Fruit fly (Drosophila melanogaster) whole organism, prepupa: ENCODE measurements around the gene Atat.

Source experiments
- Blimp-1 ChIP-seq: fragments of 200-800 bp; sonication (Bioruptor generic); optimal IDR thresholded peaks from 3 replicates; lab custom pipeline; 2017; ENCODE audit warnings: missing biosample characterization, missing genetic modification characterization, mild to moderate bottlenecking, moderate library complexity, missing genetic modification reagents
- CG10631 ChIP-seq: fragments of 200-800 bp; sonication (Bioruptor generic); optimal IDR thresholded peaks from 2 replicates; lab custom pipeline; 2016; ENCODE audit warnings: missing biosample characterization, missing genetic modification characterization
- CG11294 ChIP-seq: fragments of 200-800 bp; sonication (Bioruptor generic); IDR thresholded peaks from 2 replicates; pipeline ENCODE4 v1.3.6; 2022; ENCODE audit warnings: missing biosample characterization, missing genetic modification characterization
- CG11902 ChIP-seq: fragments of 200-800 bp; sonication (Bioruptor generic); optimal IDR thresholded peaks from 3 replicates; lab custom pipeline; 2016; ENCODE audit warnings: missing biosample characterization, missing genetic modification characterization
- CG15336 ChIP-seq: fragments of 200-800 bp; sonication (Bioruptor generic); IDR thresholded peaks from 2 replicates; pipeline ENCODE4 v1.3.6; 2022; ENCODE audit warnings: missing biosample characterization, missing genetic modification characterization
- CG1621 ChIP-seq: fragments of 200-800 bp; sonication (Bioruptor generic); optimal IDR thresholded peaks from 3 replicates; lab custom pipeline; 2018; ENCODE audit warnings: missing biosample characterization, mild to moderate bottlenecking, missing genetic modification characterization
- CG16779 ChIP-seq: fragments of 200-800 bp; sonication (Bioruptor generic); optimal IDR thresholded peaks from 3 replicates; lab custom pipeline; 2017; ENCODE audit warnings: missing biosample characterization, mild to moderate bottlenecking, missing genetic modification characterization
- CG3032 ChIP-seq: fragments of 200-800 bp; optimal IDR thresholded peaks from 2 replicates; lab custom pipeline; 2019; ENCODE audit warnings: missing biosample characterization, mild to moderate bottlenecking, missing genetic modification characterization, moderate library complexity
- CG32006 ChIP-seq: fragments of 200-800 bp; sonication (Bioruptor generic); optimal IDR thresholded peaks from 3 replicates; lab custom pipeline; 2017; ENCODE audit warnings: missing biosample characterization, mild to moderate bottlenecking, missing genetic modification characterization
- CG34406 ChIP-seq: fragments of 200-800 bp; sonication (Bioruptor generic); optimal IDR thresholded peaks from 3 replicates; lab custom pipeline; 2016; ENCODE audit warnings: missing biosample characterization, missing genetic modification characterization
- CG4318 ChIP-seq: fragments of 200-800 bp; sonication (Bioruptor generic); optimal IDR thresholded peaks from 3 replicates; lab custom pipeline; 2017; ENCODE audit warnings: missing biosample characterization, mild to moderate bottlenecking, missing genetic modification characterization
- CG6163 ChIP-seq: fragments of 200-800 bp; sonication (Bioruptor generic); IDR thresholded peaks from 3 replicates; pipeline ENCODE4 v1.3.6; 2022; ENCODE audit warnings: missing biosample characterization, missing genetic modification characterization
- CG6276 ChIP-seq: fragments of 200-800 bp; sonication (Bioruptor generic); optimal IDR thresholded peaks from 2 replicates; lab custom pipeline; 2017; ENCODE audit warnings: missing biosample characterization, mild to moderate bottlenecking, missing genetic modification characterization
- CG6792 ChIP-seq: fragments of 200-800 bp; sonication (Bioruptor generic); optimal IDR thresholded peaks from 3 replicates; lab custom pipeline; 2016; ENCODE audit warnings: missing biosample characterization, missing genetic modification characterization
- CG6808 ChIP-seq: fragments of 200-800 bp; sonication (Bioruptor generic); optimal IDR thresholded peaks from 3 replicates; lab custom pipeline; 2017; ENCODE audit warnings: missing biosample characterization, missing genetic modification characterization, mild to moderate bottlenecking, moderate library complexity, missing genetic modification reagents
- CG7368 ChIP-seq: fragments of 200-800 bp; sonication (Bioruptor generic); optimal IDR thresholded peaks from 3 replicates; lab custom pipeline; 2016; ENCODE audit warnings: missing biosample characterization, missing genetic modification characterization
- CG8119 ChIP-seq: fragments of 200-800 bp; sonication (Bioruptor generic); IDR thresholded peaks from 3 replicates; pipeline ENCODE4 v1.3.6; 2022; ENCODE audit warnings: missing biosample characterization, missing genetic modification characterization
- CG8632 ChIP-seq: fragments of 200-800 bp; sonication (Bioruptor generic); optimal IDR thresholded peaks from 3 replicates; lab custom pipeline; 2016; ENCODE audit warnings: missing biosample characterization, missing genetic modification characterization
- CG9139 ChIP-seq: fragments of 200-800 bp; sonication (Bioruptor generic); optimal IDR thresholded peaks from 3 replicates; lab custom pipeline; 2017; ENCODE audit warnings: missing biosample characterization, mild to moderate bottlenecking, missing genetic modification characterization
- Eip75B ChIP-seq: fragments of 200-800 bp; sonication (Bioruptor generic); optimal IDR thresholded peaks from 3 replicates; lab custom pipeline; 2016; ENCODE audit warnings: missing biosample characterization, missing genetic modification characterization
- Eip78C ChIP-seq: fragments of 200-800 bp; sonication (Bioruptor generic); peaks from one replicate; lab custom pipeline; 2016; ENCODE audit warnings: missing biosample characterization, missing genetic modification characterization
- Eip93F ChIP-seq: fragments of 200-800 bp; sonication (Bioruptor generic); optimal IDR thresholded peaks from 2 replicates; lab custom pipeline; 2016; ENCODE audit warnings: missing biosample characterization, mild to moderate bottlenecking, missing genetic modification characterization
- Ets21C ChIP-seq: fragments of 200-800 bp; sonication (Bioruptor generic); optimal IDR thresholded peaks from 3 replicates; lab custom pipeline; 2016; ENCODE audit warnings: missing biosample characterization, missing genetic modification characterization
- Gug ChIP-seq: fragments of 200-800 bp; sonication (Bioruptor generic); IDR thresholded peaks from 2 replicates; pipeline ENCODE4 v1.3.6; 2022; ENCODE audit warnings: missing biosample characterization, missing genetic modification characterization
- Hr38 ChIP-seq: sonication (Bioruptor generic); optimal IDR thresholded peaks from 2 replicates; lab custom pipeline; 2016; ENCODE audit warnings: missing biosample characterization, missing genetic modification characterization
- Hr39 ChIP-seq: fragments of 200-800 bp; sonication (Bioruptor generic); optimal IDR thresholded peaks from 2 replicates; lab custom pipeline; 2016; ENCODE audit warnings: missing biosample characterization, missing genetic modification characterization
- Hr4 ChIP-seq: fragments of 200-800 bp; sonication (Bioruptor generic); optimal IDR thresholded peaks from 3 replicates; lab custom pipeline; 2016; ENCODE audit warnings: missing biosample characterization, missing genetic modification characterization
- Lpt ChIP-seq: fragments of 200-800 bp; sonication (Bioruptor generic); optimal IDR thresholded peaks from 3 replicates; lab custom pipeline; 2016; ENCODE audit warnings: missing biosample characterization, missing genetic modification characterization
- Met ChIP-seq: fragments of 200-800 bp; sonication (Bioruptor generic); optimal IDR thresholded peaks from 3 replicates; lab custom pipeline; 2016; ENCODE audit warnings: missing biosample characterization, missing genetic modification characterization
- OdsH ChIP-seq: fragments of 200-800 bp; sonication (Bioruptor generic); optimal IDR thresholded peaks from 3 replicates; lab custom pipeline; 2016; ENCODE audit warnings: missing biosample characterization, missing genetic modification characterization
- Sox102F ChIP-seq: fragments of 200-800 bp; sonication (Bioruptor generic); optimal IDR thresholded peaks from 2 replicates; lab custom pipeline; 2016; ENCODE audit warnings: missing biosample characterization, mild to moderate bottlenecking, missing genetic modification characterization
- Sox15 ChIP-seq: fragments of 200-800 bp; sonication (Bioruptor generic); optimal IDR thresholded peaks from 3 replicates; lab custom pipeline; 2016; ENCODE audit warnings: missing biosample characterization, missing genetic modification characterization
- acj6 ChIP-seq: fragments of 200-800 bp; sonication (Bioruptor generic); optimal IDR thresholded peaks from 3 replicates; lab custom pipeline; 2016; ENCODE audit warnings: missing biosample characterization, missing genetic modification characterization
- dac ChIP-seq: fragments of 200-800 bp; sonication (Bioruptor generic); optimal IDR thresholded peaks from 2 replicates; lab custom pipeline; 2017; ENCODE audit warnings: missing biosample characterization, mild to moderate bottlenecking, missing genetic modification characterization
- dsx ChIP-seq: fragments of 200-800 bp; optimal IDR thresholded peaks from 3 replicates; lab custom pipeline; 2019; ENCODE audit warnings: missing biosample characterization, mild to moderate bottlenecking, missing genetic modification characterization, moderate library complexity; ENCODE audit not compliant: poor library complexity, severe bottlenecking
- eg ChIP-seq: fragments of 200-800 bp; sonication (Bioruptor generic); IDR thresholded peaks from 3 replicates; pipeline ENCODE4 v1.3.6; 2022; ENCODE audit warnings: missing biosample characterization, missing genetic modification characterization
- esn ChIP-seq: fragments of 200-800 bp; sonication (Bioruptor generic); optimal IDR thresholded peaks from 2 replicates; lab custom pipeline; 2016; ENCODE audit warnings: missing biosample characterization, mild to moderate bottlenecking, missing genetic modification characterization, moderate library complexity
- lz ChIP-seq: fragments of 200-800 bp; sonication (Bioruptor generic); optimal IDR thresholded peaks from 3 replicates; lab custom pipeline; 2016; ENCODE audit warnings: missing biosample characterization, missing genetic modification characterization
- pdm3 ChIP-seq: fragments of 200-800 bp; sonication (Bioruptor generic); optimal IDR thresholded peaks from 3 replicates; lab custom pipeline; 2016; ENCODE audit warnings: missing biosample characterization, missing genetic modification characterization
- salr ChIP-seq, 2 experiments: fragments of 200-800 bp; sonication (Bioruptor generic); optimal IDR thresholded peaks; 3 replicates each; lab custom pipeline; 2016 to 2018; ENCODE audit warnings: missing biosample characterization in 2 of 2, missing genetic modification characterization in 2 of 2, mild to moderate bottlenecking in 1 of 2
- ss ChIP-seq, 2 experiments: fragments of 200-800 bp; sonication (Bioruptor generic); optimal IDR thresholded peaks; 2 replicates in 1 of 2; 3 replicates in 1 of 2; lab custom pipeline; 2017 to 2018; ENCODE audit warnings: mild to moderate bottlenecking in 2 of 2, missing biosample characterization in 2 of 2, missing genetic modification characterization in 2 of 2, moderate library complexity in 1 of 2
- svp ChIP-seq: fragments of 200-800 bp; sonication (Bioruptor generic); peaks from one replicate; lab custom pipeline; 2016; ENCODE audit warnings: missing biosample characterization, missing genetic modification characterization
- topi ChIP-seq: fragments of 200-800 bp; sonication (Bioruptor generic); optimal IDR thresholded peaks from 3 replicates; lab custom pipeline; 2016; ENCODE audit warnings: missing biosample characterization, missing genetic modification characterization

The Atat gene

dm6 chr3L:9441907-9442479 lies 15.4 kb upstream of the Atat start, which contains the start of the genes Bet3 and Nf-YA (continued):
- TF ChIP-seq CG4318 (no peak), CG15336 (GFP tag; lab: Robert Waterston, UW) (no peak), Eip78C (GFP tag; lab: Kevin White, UChicago) (peak; percentile 30), CG8632 (GFP tag; lab: Kevin White, UChicago) (no peak), Gug (no peak), Ets21C (GFP tag; lab: Kevin White, UChicago) (peak; percentile 31), CG6808 (GFP tag; lab: Kevin White, UChicago) (no peak), CG32006 (GFP tag; lab: Kevin White, UChicago) (peak; percentile 25), esn (GFP tag; lab: Kevin White, UChicago) (peak; percentile 42), OdsH (peak; percentile 29), topi (peak; percentile 32), dsx (GFP tag; lab: Kevin White, UChicago) (no peak), CG9139 (GFP tag; lab: Kevin White, UChicago) (no peak), CG6163 (GFP tag; lab: Robert Waterston, UW) (no peak)
- TF ChIP-seq, all 60 proteins: peak for 18

DNA sequence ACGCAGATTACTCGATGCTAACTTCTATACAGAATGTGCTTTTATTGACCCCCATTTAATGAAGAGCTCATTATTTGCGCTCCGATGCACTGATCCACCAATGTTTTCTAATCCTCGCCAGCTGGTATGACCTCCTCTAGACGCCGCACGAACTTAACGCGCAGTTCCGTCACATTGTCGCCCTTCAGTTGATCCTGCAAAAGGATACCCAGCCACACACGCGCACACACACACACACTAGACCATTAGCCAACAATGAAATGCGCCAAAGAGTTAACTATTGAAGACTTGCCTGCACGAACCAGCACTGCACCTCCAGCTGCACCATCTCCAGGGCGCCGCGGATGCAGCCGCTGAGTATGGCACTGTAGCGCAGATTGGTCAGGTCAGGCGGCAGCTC lies 12.3 kb upstream of the Atat start:
- TF ChIP-seq Blimp-1 (GFP tag; lab: Kevin White, UChicago) (no peak), CG16779 (no peak), lz (no peak), Lpt (no peak), CG8632 (GFP tag; lab: Kevin White, UChicago) (no peak), Eip93F (GFP tag; lab: Kevin White, UChicago) (no peak), Hr4 (GFP tag; lab: Kevin White, UChicago) (no peak), CG3032 (tag; lab: Kevin White, UChicago) (no peak), Sox102F (no peak), ss (GFP tag; optimal IDR thresholded peaks at IDR 0.05; lab: Kevin White, UChicago) (no peak), Hr39 (no peak), Gug (no peak), dac (GFP tag; lab: Kevin White, UChicago) (no peak), CG9139 (GFP tag; lab: Kevin White, UChicago) (no peak), svp (GFP tag; lab: Kevin White, UChicago) (no peak), CG10631 (GFP tag; lab: Kevin White, UChicago) (no peak), CG8119 (GFP tag; lab: Robert Waterston, UW) (no peak), acj6 (GFP tag; lab: Kevin White, UChicago) (no peak), CG32006 (GFP tag; lab: Kevin White, UChicago) (no peak), CG6163 (GFP tag; lab: Robert Waterston, UW) (no peak)

- no peak for TF ChIP-seq CG1621 (tag; lab: Kevin White, UChicago)
- no peak for TF ChIP-seq Eip75B
- no peak for TF ChIP-seq CG6163 (GFP tag; lab: Robert Waterston, UW)
- no peak for TF ChIP-seq Lpt
- no peak for TF ChIP-seq CG34406 (GFP tag; lab: Kevin White, UChicago)
- no peak for TF ChIP-seq eg (GFP tag; lab: Robert Waterston, UW)
- TF ChIP-seq, all 60 proteins: peak for 0
These were observed 9.3 kb upstream of the Atat start for dm6 chr3L:9435831-9436230.

- TF ChIP-seq CG7368 (GFP tag; lab: Kevin White, UChicago) (no peak), Eip93F (GFP tag; lab: Kevin White, UChicago) (no peak), pdm3 (GFP tag; lab: Kevin White, UChicago) (peak; percentile 75), CG32006 (GFP tag; lab: Kevin White, UChicago) (peak; percentile 56), CG9139 (GFP tag; lab: Kevin White, UChicago) (no peak), dsx (GFP tag; lab: Kevin White, UChicago) (no peak), OdsH (peak; percentile 67), Met (GFP tag; lab: Kevin White, UChicago) (peak; percentile 63), CG16779 (no peak), Hr38 (no peak), CG6808 (GFP tag; lab: Kevin White, UChicago) (no peak), CG11902 (GFP tag; lab: Kevin White, UChicago) (no peak), salr (GFP tag; optimal IDR thresholded peaks at IDR 0.05; lab: Kevin White, UChicago) (peak in 1 of 2 experiments; percentile 43), CG6792 (peak; percentile 12), Eip78C (GFP tag; lab: Kevin White, UChicago) (peak; percentile 61), CG34406 (GFP tag; lab: Kevin White, UChicago) (no peak), CG3032 (tag; lab: Kevin White, UChicago) (peak; percentile 24), Eip75B (peak; percentile 59), esn (GFP tag; lab: Kevin White, UChicago) (peak; percentile 78), Ets21C (GFP tag; lab: Kevin White, UChicago) (no peak), CG6276 (GFP tag; lab: Kevin White, UChicago) (no peak), CG8119 (GFP tag; lab: Robert Waterston, UW) (peak; percentile 35; the same call in 1 of the 3 replicates), Sox15 (peak; percentile 28), CG11294 (GFP tag; lab: Robert Waterston, UW) (no peak), CG10631 (GFP tag; lab: Kevin White, UChicago) (no peak)
These were observed 8.8 kb upstream of the Atat start, which contains the start of gene CG42526 for dm6 chr3L:9435315-9435714. Gene CG42526 (minus strand): TSS chr3L:9435399.
